Fruit fly (Drosophila melanogaster) whole organism, embryonic: ENCODE measurements around the gene hook.

ENCODE experiments used
- Awh ChIP-seq: fragments of 200-800 bp; sonication (Bioruptor generic); IDR thresholded peaks from 2 replicates; pipeline ENCODE4, ENCODE4 v1.3.6; 2022; ENCODE audit warnings: missing biosample characterization, missing genetic modification characterization
- Bdp1 ChIP-seq: fragments of 200-800 bp; sonication (Bioruptor generic); optimal IDR thresholded peaks from 3 replicates; lab custom pipeline; 2016; ENCODE audit warnings: missing biosample characterization, missing genetic modification characterization
- Bgb ChIP-seq: fragments of 200-800 bp; sonication (Bioruptor generic); IDR thresholded peaks from 2 replicates; pipeline ENCODE4 v1.3.6; 2022; ENCODE audit warnings: missing biosample characterization, missing genetic modification characterization; ENCODE audit not compliant: partially characterized antibody
- Blimp-1 ChIP-seq: fragments of 200-800 bp; sonication (Bioruptor generic); optimal IDR thresholded peaks from 3 replicates; lab custom pipeline; 2018; ENCODE audit warnings: missing biosample characterization, missing genetic modification characterization, mild to moderate bottlenecking, moderate library complexity, missing genetic modification reagents
- CG12219 ChIP-seq: fragments of 200-800 bp; sonication (Bioruptor generic); optimal IDR thresholded peaks from 3 replicates; lab custom pipeline; 2018; ENCODE audit warnings: missing biosample characterization, mild to moderate bottlenecking, missing genetic modification characterization
- CG14710 ChIP-seq: fragments of 200-800 bp; sonication (Bioruptor generic); optimal IDR thresholded peaks from 3 replicates; lab custom pipeline; 2019; ENCODE audit warnings: missing biosample characterization, mild to moderate bottlenecking, missing genetic modification characterization, moderate library complexity
- CG18262 ChIP-seq: fragments of 200-800 bp; optimal IDR thresholded peaks from 3 replicates; lab custom pipeline; 2019; ENCODE audit warnings: missing biosample characterization, mild to moderate bottlenecking, missing genetic modification characterization, moderate library complexity
- CG2129 ChIP-seq: fragments of 200-800 bp; sonication (Bioruptor generic); IDR thresholded peaks from 2 replicates; pipeline ENCODE4 v1.3.6; 2022; ENCODE audit warnings: missing biosample characterization, missing genetic modification characterization; ENCODE audit not compliant: partially characterized antibody
- CG2199 ChIP-seq: fragments of 200-800 bp; sonication (Bioruptor generic); IDR thresholded peaks from 3 replicates; pipeline ENCODE4 v1.3.6; 2022; ENCODE audit warnings: missing biosample characterization, missing genetic modification characterization
- CG2202 ChIP-seq: fragments of 200-800 bp; sonication (Bioruptor generic); optimal IDR thresholded peaks from 2 replicates; lab custom pipeline; 2018; ENCODE audit warnings: missing biosample characterization, mild to moderate bottlenecking, missing genetic modification characterization
- CG3065 ChIP-seq: fragments of 200-800 bp; sonication (Bioruptor generic); optimal IDR thresholded peaks from 2 replicates; lab custom pipeline; 2016; ENCODE audit warnings: missing biosample characterization, missing genetic modification characterization
- CG32532 ChIP-seq: fragments of 200-800 bp; sonication (Bioruptor generic); IDR thresholded peaks from 2 replicates; pipeline ENCODE4 v1.3.6; 2022; ENCODE audit warnings: missing biosample characterization, missing genetic modification characterization
- CG3838 ChIP-seq: fragments of 200-800 bp; sonication (Bioruptor generic); optimal IDR thresholded peaks from 3 replicates; lab custom pipeline; 2016; ENCODE audit warnings: missing biosample characterization, missing genetic modification characterization
- CG4820 ChIP-seq: fragments of 200-800 bp; sonication (Bioruptor generic); optimal IDR thresholded peaks from 3 replicates; lab custom pipeline; 2016; ENCODE audit warnings: missing biosample characterization, missing genetic modification characterization
- CG4854 ChIP-seq: fragments of 200-800 bp; sonication (Bioruptor generic); optimal IDR thresholded peaks from 2 replicates; lab custom pipeline; 2016; ENCODE audit warnings: missing biosample characterization, missing genetic modification characterization, inconsistent platforms
- CG9437 ChIP-seq: fragments of 200-800 bp; sonication (Bioruptor generic); optimal IDR thresholded peaks from 2 replicates; lab custom pipeline; 2018; ENCODE audit warnings: missing biosample characterization, mild to moderate bottlenecking, missing genetic modification characterization
- CG9609 ChIP-seq: fragments of 200-800 bp; sonication (Bioruptor generic); optimal IDR thresholded peaks from 3 replicates; lab custom pipeline; 2016; ENCODE audit warnings: missing biosample characterization, missing genetic modification characterization
- CG9727 ChIP-seq: fragments of 200-800 bp; sonication (Bioruptor generic); optimal IDR thresholded peaks from 3 replicates; lab custom pipeline; 2017; ENCODE audit warnings: missing biosample characterization, mild to moderate bottlenecking, missing genetic modification characterization
- CG9876 ChIP-seq: fragments of 200-800 bp; sonication (Bioruptor generic); optimal IDR thresholded peaks from 2 replicates; lab custom pipeline; 2016; ENCODE audit warnings: missing biosample characterization, missing genetic modification characterization
- Dek ChIP-seq: fragments of 200-800 bp; sonication (Bioruptor generic); optimal IDR thresholded peaks from 3 replicates; lab custom pipeline; 2019; ENCODE audit warnings: missing biosample characterization, mild to moderate bottlenecking, missing genetic modification characterization, moderate library complexity
- Hey ChIP-seq: fragments of 200-800 bp; sonication (Bioruptor generic); optimal IDR thresholded peaks from 3 replicates; lab custom pipeline; 2018; ENCODE audit warnings: missing biosample characterization, mild to moderate bottlenecking, missing genetic modification characterization
- HmgZ ChIP-seq: fragments of 200-800 bp; sonication (Bioruptor generic); optimal IDR thresholded peaks from 2 replicates; lab custom pipeline; 2018; ENCODE audit warnings: missing biosample characterization, mild to moderate bottlenecking, missing genetic modification characterization
- Hr39 ChIP-seq: fragments of >200 bp; optimal IDR thresholded peaks from 2 replicates; lab custom pipeline; 2017
- Hsf ChIP-seq: fragments of 200-800 bp; sonication (Bioruptor generic); optimal IDR thresholded peaks from 3 replicates; lab custom pipeline; 2016; ENCODE audit warnings: missing biosample characterization, missing genetic modification characterization
- Lhr ChIP-seq: fragments of 200-800 bp; sonication (Bioruptor generic); optimal IDR thresholded peaks from 3 replicates; lab custom pipeline; 2017; ENCODE audit warnings: mild to moderate bottlenecking, missing biosample characterization, missing genetic modification reagents, missing genetic modification characterization
- Meics ChIP-seq: fragments of 200-800 bp; sonication (Bioruptor generic); optimal IDR thresholded peaks from 2 replicates; lab custom pipeline; 2017; ENCODE audit warnings: missing biosample characterization, mild to moderate bottlenecking, missing genetic modification characterization
- NC2β ChIP-seq: fragments of 200-800 bp; sonication (Bioruptor generic); optimal IDR thresholded peaks from 2 replicates; lab custom pipeline; 2016; ENCODE audit warnings: missing biosample characterization, missing genetic modification characterization
- Stat92E ChIP-seq, 3 experiments: fragments of >200 bp in 2 of 3; fragments of 200-800 bp in 1 of 3; sonication (Bioruptor generic) in 1 of 3; optimal IDR thresholded peaks; 2 replicates each; lab custom pipeline; 2017 to 2019; ENCODE audit warnings: missing biosample characterization in 3 of 3, missing genetic modification characterization in 3 of 3, mild to moderate bottlenecking in 1 of 3, moderate library complexity in 1 of 3
- Trl ChIP-seq, 3 experiments: fragments of >200 bp in 2 of 3; fragments of 200-800 bp in 1 of 3; sonication (Bioruptor generic) in 1 of 3; optimal IDR thresholded peaks; 2 replicates in 1 of 3; 3 replicates in 2 of 3; lab custom pipeline; 2016 to 2017; ENCODE audit warnings: missing biosample characterization in 1 of 3, missing genetic modification characterization in 1 of 3
- Xbp1 ChIP-seq: fragments of 200-800 bp; sonication (Bioruptor generic); optimal IDR thresholded peaks from 3 replicates; lab custom pipeline; 2016; ENCODE audit warnings: missing biosample characterization, mild to moderate bottlenecking, missing genetic modification characterization
- aop ChIP-seq: fragments of 200-800 bp; sonication (Bioruptor generic); IDR thresholded peaks from 2 replicates; pipeline ENCODE4 v1.3.6; 2022; ENCODE audit warnings: missing biosample characterization, missing genetic modification characterization
- dysf ChIP-seq: fragments of 200-800 bp; sonication (Bioruptor generic); IDR thresholded peaks from 3 replicates; pipeline ENCODE4 v1.3.6; 2022; ENCODE audit warnings: missing biosample characterization, missing genetic modification characterization
- en ChIP-seq: fragments of 200-800 bp; sonication (Bioruptor generic); optimal IDR thresholded peaks from 2 replicates; lab custom pipeline; 2016; ENCODE audit warnings: missing biosample characterization, missing genetic modification characterization
- esg ChIP-seq: fragments of 200-800 bp; sonication (Bioruptor generic); conservative IDR thresholded peaks from 2 replicates; pipeline ENCODE4 v1.3.6; 2022; ENCODE audit warnings: missing biosample characterization, missing genetic modification characterization
- ftz-f1 ChIP-seq: fragments of 200-800 bp; sonication (Bioruptor generic); optimal IDR thresholded peaks from 2 replicates; lab custom pipeline; 2016; ENCODE audit warnings: missing biosample characterization, missing genetic modification characterization
- fu2 ChIP-seq: fragments of 200-800 bp; sonication (Bioruptor generic); optimal IDR thresholded peaks from 2 replicates; lab custom pipeline; 2016; ENCODE audit warnings: missing biosample characterization, missing genetic modification characterization
- gfzf ChIP-seq: fragments of 200-800 bp; sonication (Bioruptor generic); optimal IDR thresholded peaks from 2 replicates; lab custom pipeline; 2016; ENCODE audit warnings: missing biosample characterization, mild to moderate bottlenecking, missing genetic modification characterization, moderate library complexity
- gsb-n ChIP-seq: fragments of 200-800 bp; sonication (Bioruptor generic); optimal IDR thresholded peaks from 3 replicates; lab custom pipeline; 2018; ENCODE audit warnings: missing biosample characterization, mild to moderate bottlenecking, missing genetic modification characterization
- gt ChIP-seq: fragments of 200-800 bp; sonication (Bioruptor generic); IDR thresholded peaks from 2 replicates; pipeline ENCODE4 v1.3.6; 2022; ENCODE audit warnings: missing biosample characterization, missing genetic modification characterization
- kni ChIP-seq: fragments of 200-800 bp; sonication (Bioruptor generic); optimal IDR thresholded peaks from 3 replicates; lab custom pipeline; 2017; ENCODE audit warnings: mild to moderate bottlenecking, missing biosample characterization, missing genetic modification reagents, missing genetic modification characterization
- mirr ChIP-seq: fragments of 200-800 bp; sonication (Bioruptor generic); optimal IDR thresholded peaks from 3 replicates; lab custom pipeline; 2018; ENCODE audit warnings: missing biosample characterization, mild to moderate bottlenecking, missing genetic modification characterization
- nmo ChIP-seq: fragments of 200-800 bp; sonication (Bioruptor generic); optimal IDR thresholded peaks from 2 replicates; lab custom pipeline; 2018; ENCODE audit warnings: missing biosample characterization, mild to moderate bottlenecking, missing genetic modification characterization, moderate library complexity
- otp ChIP-seq: fragments of 200-800 bp; sonication (Bioruptor generic); IDR thresholded peaks from 3 replicates; pipeline ENCODE4, ENCODE4 v1.3.6; 2022; ENCODE audit warnings: missing biosample characterization, missing genetic modification characterization
- pfk ChIP-seq: fragments of 200-800 bp; sonication (Bioruptor generic); optimal IDR thresholded peaks from 2 replicates; lab custom pipeline; 2018; ENCODE audit warnings: missing biosample characterization, mild to moderate bottlenecking, missing genetic modification characterization, moderate library complexity
- pnt ChIP-seq: fragments of 200-800 bp; sonication (Bioruptor generic); optimal IDR thresholded peaks from 3 replicates; lab custom pipeline; 2016; ENCODE audit warnings: missing biosample characterization, missing genetic modification characterization
- pzg ChIP-seq: fragments of 200-800 bp; sonication (Bioruptor generic); optimal IDR thresholded peaks from 3 replicates; lab custom pipeline; 2018; ENCODE audit warnings: missing biosample characterization, mild to moderate bottlenecking, missing genetic modification characterization, moderate library complexity
- sc ChIP-seq, 3 experiments: fragments of >200 bp in 2 of 3; fragments of 200-800 bp in 1 of 3; sonication (Bioruptor generic) in 1 of 3; optimal IDR thresholded peaks; 2 replicates in 2 of 3; 3 replicates in 1 of 3; lab custom pipeline; 2017; ENCODE audit warnings: mild to moderate bottlenecking in 1 of 3, missing biosample characterization in 1 of 3, missing genetic modification characterization in 1 of 3, missing genetic modification reagents in 1 of 3
- seq ChIP-seq: fragments of 200-800 bp; sonication (Bioruptor generic); IDR thresholded peaks from 2 replicates; pipeline ENCODE4 v1.3.6; 2022; ENCODE audit warnings: missing biosample characterization, missing genetic modification characterization
- slbo ChIP-seq: fragments of 200-800 bp; sonication (Bioruptor generic); IDR thresholded peaks from 2 replicates; pipeline ENCODE4 v1.3.6; 2022; ENCODE audit warnings: missing biosample characterization, missing genetic modification characterization
- so ChIP-seq: fragments of 200-800 bp; sonication (Bioruptor generic); IDR thresholded peaks from 3 replicates; pipeline ENCODE4 v1.3.6; 2022; ENCODE audit warnings: missing biosample characterization, missing genetic modification characterization

Gene hook

dm6 chr2L:18981947-18982579 is 51.2 kb downstream of the hook start (continued):
- TF ChIP-seq pnt (no peak), aop (GFP tag; lab: Robert Waterston, UW) (no peak), en (GFP tag; lab: Kevin White, UChicago) (no peak), CG9876 (no peak), pzg (GFP tag; lab: Kevin White, UChicago) (no peak), NC2β (no peak), Hey (tag; lab: Kevin White, UChicago) (no peak), CG32532 (GFP tag; lab: Robert Waterston, UW) (no peak), mirr (no peak), gsb-n (tag; lab: Kevin White, UChicago) (peak; percentile 59), dysf (GFP tag; lab: Robert Waterston, UW) (no peak), CG12219 (no peak), Lhr (GFP tag; lab: Kevin White, UChicago) (no peak), Hsf (GFP tag; lab: Kevin White, UChicago) (no peak), so (GFP tag; lab: Robert Waterston, UW) (no peak), gfzf (no peak), CG4854 (no peak), Bgb (GFP tag; lab: Robert Waterston, UW) (no peak), CG4820 (peak; percentile 18), nmo (GFP tag; lab: Kevin White, UChicago) (peak; percentile 58), Meics (GFP tag; lab: Kevin White, UChicago) (no peak), CG2129 (no peak), otp (GFP tag; lab: Robert Waterston, UW) (no peak), CG18262 (tag; lab: Kevin White, UChicago) (peak; percentile 60), Hr39 (lab: Kevin White, UChicago) (no peak), gt (GFP tag; lab: Robert Waterston, UW) (no peak), CG9609 (GFP tag; lab: Kevin White, UChicago) (no peak), Xbp1 (GFP tag; lab: Kevin White, UChicago) (peak; percentile 20), slbo (no peak), Bdp1 (GFP tag; lab: Kevin White, UChicago) (no peak), Stat92E (GFP tag; optimal IDR thresholded peaks at IDR 0.05; lab: Kevin White, UChicago) (no peak), CG2199 (no peak), sc (optimal IDR thresholded peaks at IDR 0.05; lab: Kevin White, UChicago) (no peak), sc (GFP tag; optimal IDR thresholded peaks at IDR 0.05; lab: Kevin White, UChicago) (no peak), Trl (optimal IDR thresholded peaks at IDR 0.05; lab: Kevin White, UChicago) (no peak), Trl (GFP tag; optimal IDR thresholded peaks at IDR 0.05; lab: Kevin White, UChicago) (no peak), CG9727 (GFP tag; lab: Kevin White, UChicago) (peak; percentile 32), CG3065 (GFP tag; lab: Kevin White, UChicago) (no peak), CG9437 (no peak), CG3838 (GFP tag; lab: Kevin White, UChicago) (no peak), esg (no peak), HmgZ (no peak), kni (no peak), ftz-f1 (GFP tag; lab: Kevin White, UChicago) (no peak), fu2 (GFP tag; lab: Kevin White, UChicago) (no peak), seq (GFP tag; lab: Robert Waterston, UW) (no peak), pfk (no peak), Awh (no peak), CG2202 (tag; lab: Kevin White, UChicago) (no peak), CG14710 (peak; percentile 22), Dek (tag; lab: Kevin White, UChicago) (no peak), Blimp-1 (GFP tag; lab: Kevin White, UChicago) (peak; percentile 54)
